Fruit fly (Drosophila melanogaster): Measurements from ENCODE around the gene Grp170.

Gene Grp170

DNA sequence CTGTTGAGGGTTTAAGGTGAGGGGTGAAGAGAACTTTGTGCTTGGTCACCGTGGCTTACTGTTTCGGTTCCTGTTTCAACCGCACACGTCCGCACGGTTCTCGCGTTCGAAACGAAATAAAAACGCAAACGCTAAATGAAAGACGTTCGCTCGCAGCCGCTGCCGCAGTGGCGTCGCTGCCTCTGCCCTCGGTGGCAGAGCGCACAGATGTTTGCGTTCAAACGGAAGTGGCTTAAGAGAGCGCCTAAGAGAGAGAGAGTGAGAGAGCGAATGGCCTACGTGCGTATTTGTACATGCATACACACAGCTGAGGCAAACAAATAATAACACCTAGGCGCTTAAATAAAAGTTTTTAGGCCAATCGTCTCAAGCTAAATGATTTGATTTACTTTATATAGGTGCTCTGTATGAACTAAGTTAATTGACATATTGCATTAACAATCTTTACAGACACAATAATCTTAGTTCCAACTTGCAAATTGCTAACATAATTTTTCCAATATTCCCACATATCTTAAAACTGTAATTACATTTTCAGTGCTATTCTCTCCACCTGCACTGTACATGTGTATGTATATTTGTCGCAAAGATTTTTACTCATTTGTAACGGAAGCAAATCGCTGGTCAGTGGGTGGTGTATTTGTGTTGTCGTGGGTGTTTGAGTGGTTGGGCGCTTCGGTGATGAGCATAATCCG, 18.6 kb upstream of the Grp170 start, which contains the start of gene CG2865 (continued):
- TF ChIP-seq CG4730 (GFP tag; IDR thresholded peaks at IDR 0.05): peak; percentile 78
- TF ChIP-seq Xrp1 (GFP tag; IDR thresholded peaks at IDR 0.05): peak; percentile 94
- TF ChIP-seq lab (GFP tag; optimal IDR thresholded peaks at IDR 0.05): peak; percentile 97
- peak; percentile 95 for TF ChIP-seq dysf (GFP tag; IDR thresholded peaks at IDR 0.05)
- no peak for TF ChIP-seq hb (GFP tag; IDR thresholded peaks at IDR 0.05; ENCODE audit: partially characterized antibody)
- TF ChIP-seq CG1647 (GFP tag; optimal IDR thresholded peaks at IDR 0.05): peak; percentile 80
- peak; percentile 90 for TF ChIP-seq fd64A (GFP tag; optimal IDR thresholded peaks at IDR 0.05)
- peak; percentile 73 for TF ChIP-seq wor (GFP tag; IDR thresholded peaks at IDR 0.05)
- peak; percentile 93 for TF ChIP-seq CG1529 (GFP tag; optimal IDR thresholded peaks at IDR 0.05)
- peak; percentile 85 for TF ChIP-seq cato (GFP tag; optimal IDR thresholded peaks at IDR 0.05; ENCODE audit: borderline replicate concordance)
- peak; percentile 84 for TF ChIP-seq CG16863 (GFP tag; optimal IDR thresholded peaks at IDR 0.05)
- peak; percentile 90 for TF ChIP-seq tio (GFP tag; optimal IDR thresholded peaks at IDR 0.05)
- peak; percentile 69 for TF ChIP-seq B-H1 (GFP tag; IDR thresholded peaks at IDR 0.05)
- peak; percentile 94 for TF ChIP-seq gro (GFP tag; optimal IDR thresholded peaks at IDR 0.05)
- peak; percentile 72 for TF ChIP-seq CG11247 (GFP tag; IDR thresholded peaks at IDR 0.05)
- peak; percentile 85 for TF ChIP-seq CG8944 (GFP tag; optimal IDR thresholded peaks at IDR 0.05)
- TF ChIP-seq Doc2 (GFP tag; IDR thresholded peaks at IDR 0.05): no peak
- TF ChIP-seq CG1233 (GFP tag; optimal IDR thresholded peaks at IDR 0.05): peak; percentile 94
- peak; percentile 93 for TF ChIP-seq Drgx (GFP tag; IDR thresholded peaks at IDR 0.05)
- peak; percentile 84 to 97 for TF ChIP-seq Hr51 (GFP tag; optimal IDR thresholded peaks at IDR 0.05)
- TF ChIP-seq Hand (GFP tag; optimal IDR thresholded peaks at IDR 0.05): peak; percentile 95
- TF ChIP-seq dpn (GFP tag; optimal IDR thresholded peaks at IDR 0.05): peak; percentile 92 to 94
- TF ChIP-seq Elba2 (GFP tag; optimal IDR thresholded peaks at IDR 0.05): no peak
- TF ChIP-seq lmd (GFP tag; IDR thresholded peaks at IDR 0.05): peak; percentile 91
- no peak for TF ChIP-seq CG2129 (GFP tag; IDR thresholded peaks at IDR 0.05; ENCODE audit: partially characterized antibody)
- peak; percentile 82 for TF ChIP-seq CG1792 (GFP tag; optimal IDR thresholded peaks at IDR 0.05)
- peak; percentile 80 for TF ChIP-seq CG18011 (GFP tag; optimal IDR thresholded peaks at IDR 0.05)
- TF ChIP-seq Side (GFP tag; optimal IDR thresholded peaks at IDR 0.05): peak; percentile 92
- TF ChIP-seq ewg (GFP tag; optimal IDR thresholded peaks at IDR 0.05): peak; percentile 88
- TF ChIP-seq CG12942 (GFP tag; optimal IDR thresholded peaks at IDR 0.05): peak; percentile 76
- TF ChIP-seq Ets65A (GFP tag): peak; percentile 97
- peak; percentile 74 for TF ChIP-seq cas (GFP tag; IDR thresholded peaks at IDR 0.05)
- TF ChIP-seq lbe (GFP tag; optimal IDR thresholded peaks at IDR 0.05): peak; percentile 92
- TF ChIP-seq CG8089 (GFP tag; optimal IDR thresholded peaks at IDR 0.05): peak; percentile 85
- TF ChIP-seq ap (GFP tag; IDR thresholded peaks at IDR 0.05): peak; percentile 79
- no peak for TF ChIP-seq CG7963 (GFP tag; IDR thresholded peaks at IDR 0.05; ENCODE audit: partially characterized antibody)
- peak; percentile 95 for TF ChIP-seq run (tag; optimal IDR thresholded peaks at IDR 0.05)
- no peak for TF ChIP-seq pita (GFP tag; optimal IDR thresholded peaks at IDR 0.05)
- TF ChIP-seq dimm (GFP tag; IDR thresholded peaks at IDR 0.05): peak; percentile 61; the same call in 1 of the 2 replicates
- TF ChIP-seq CG10209 (GFP tag; optimal IDR thresholded peaks at IDR 0.05): peak; percentile 94
- peak; percentile 97 for TF ChIP-seq Meics (GFP tag; optimal IDR thresholded peaks at IDR 0.05)
- TF ChIP-seq CG14710 (tag; optimal IDR thresholded peaks at IDR 0.05): peak; percentile 93
- TF ChIP-seq Dip2 (GFP tag; IDR thresholded peaks at IDR 0.05): peak; percentile 33; the same call in 1 of the 2 replicates
- peak; percentile 88 for TF ChIP-seq CG1603 (tag; optimal IDR thresholded peaks at IDR 0.05)
- peak; percentile 26; the same call in 1 of the 2 replicates for TF ChIP-seq Poxn (GFP tag; IDR thresholded peaks at IDR 0.05)
- TF ChIP-seq en (GFP tag; optimal IDR thresholded peaks at IDR 0.05): peak; percentile 75
- TF ChIP-seq CG10462 (GFP tag; optimal IDR thresholded peaks at IDR 0.05): peak; percentile 77
- TF ChIP-seq amos (GFP tag; IDR thresholded peaks at IDR 0.05; ENCODE audit: partially characterized antibody): peak; percentile 46; the same call in 1 of the 2 replicates
- TF ChIP-seq CG6654 (GFP tag; optimal IDR thresholded peaks at IDR 0.05): peak; percentile 76

Data from whole organism, embryonic.